Worm (Caenorhabditis elegans): ENCODE data around the gene dao-2.

Gene dao-2

DNA sequence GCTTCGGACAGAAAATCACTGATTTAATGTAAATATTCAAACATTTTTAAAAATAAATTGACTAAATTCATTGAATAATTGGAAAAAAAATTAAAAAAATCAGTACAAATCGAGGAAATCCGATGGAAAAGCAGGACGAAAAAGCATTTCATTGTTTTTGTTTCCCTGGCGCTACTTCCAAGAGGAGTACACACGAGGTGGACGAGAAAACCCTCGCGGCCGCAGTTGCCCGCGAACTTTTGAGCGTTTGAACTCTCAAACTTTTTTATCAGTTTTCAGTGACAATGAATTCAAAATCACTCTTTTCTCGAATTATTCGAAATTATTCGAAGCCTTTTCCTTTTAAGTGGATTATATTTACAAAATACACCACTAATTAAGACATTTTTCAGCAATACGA is 40.3 kb downstream of the dao-2 start, which contains the start of gene F35D11.4 (continued):
- TF ChIP-seq lin-35 (GFP tag; optimal IDR thresholded peaks at IDR 0.05) = peak; percentile 89 to 93
- TF ChIP-seq unc-98 (GFP tag; IDR thresholded peaks at IDR 0.05) = peak; percentile 66
- TF ChIP-seq hpl-2 (GFP tag; optimal IDR thresholded peaks at IDR 0.05) = no peak
- peak; percentile 83 for TF ChIP-seq swsn-7 (tag; optimal IDR thresholded peaks at IDR 0.05)
- TF ChIP-seq unc-62 (GFP tag; optimal IDR thresholded peaks at IDR 0.05) = no peak
- TF ChIP-seq dsc-1 (tag; optimal IDR thresholded peaks at IDR 0.05) = peak; percentile 84
- peak; percentile 90 for TF ChIP-seq nhr-71 (tag; optimal IDR thresholded peaks at IDR 0.05)
- TF ChIP-seq nhr-84 (tag; optimal IDR thresholded peaks at IDR 0.05) = no peak
- peak; percentile 89 to 94 (median 93) for TF ChIP-seq dpl-1 (GFP tag; optimal IDR thresholded peaks at IDR 0.05)
- TF ChIP-seq egl-27 (tag; optimal IDR thresholded peaks at IDR 0.05) = no peak
- TF ChIP-seq hlh-4 (tag; optimal IDR thresholded peaks at IDR 0.05) = no peak
- TF ChIP-seq C34B4.2 (tag; optimal IDR thresholded peaks at IDR 0.05) = no peak
- peak; percentile 89 for TF ChIP-seq nhr-47 (tag; optimal IDR thresholded peaks at IDR 0.05)
- peak; percentile 35 for TF ChIP-seq fkh-10 (GFP tag; optimal IDR thresholded peaks at IDR 0.05)
- TF ChIP-seq zip-4 (GFP tag; optimal IDR thresholded peaks at IDR 0.05) = peak; percentile 34
- TF ChIP-seq pax-3 (tag; optimal IDR thresholded peaks at IDR 0.05) = peak; percentile 87
- TF ChIP-seq unc-130 (tag; optimal IDR thresholded peaks at IDR 0.05) = peak; percentile 57
- peak; percentile 99 for TF ChIP-seq rnt-1 (tag; optimal IDR thresholded peaks at IDR 0.05)
- peak; percentile 42 for TF ChIP-seq F16B12.6 (tag; optimal IDR thresholded peaks at IDR 0.05)
- peak; percentile 90 for TF ChIP-seq elt-2 (tag; optimal IDR thresholded peaks at IDR 0.05)
- peak; percentile 94 for TF ChIP-seq nhr-85 (tag)
- peak; percentile 5 for TF ChIP-seq skn-1 (tag; optimal IDR thresholded peaks at IDR 0.05)
- no peak for TF ChIP-seq nhr-237 (tag; optimal IDR thresholded peaks at IDR 0.05)
- TF ChIP-seq ama-1 (optimal IDR thresholded peaks at IDR 0.05) = no peak
- peak; percentile 90 for TF ChIP-seq tbx-2 (tag; optimal IDR thresholded peaks at IDR 0.05)
- TF ChIP-seq ceh-82 (tag; optimal IDR thresholded peaks at IDR 0.05) = peak; percentile 33 to 74 (median 63)
- peak; percentile 39; the same call in 1 of the 2 replicates for TF ChIP-seq ceh-88 (GFP tag; IDR thresholded peaks at IDR 0.05)
- peak; percentile 34 for TF ChIP-seq nhr-77 (tag; optimal IDR thresholded peaks at IDR 0.05)
- no peak for TF ChIP-seq ceh-63 (GFP tag; optimal IDR thresholded peaks at IDR 0.05)
- peak; percentile 89 for TF ChIP-seq nhr-20 (tag; optimal IDR thresholded peaks at IDR 0.05)
- peak; percentile 66 for TF ChIP-seq grh-1 (GFP tag; IDR thresholded peaks at IDR 0.05)
- no peak for TF ChIP-seq hlh-17 (GFP tag; optimal IDR thresholded peaks at IDR 0.05; ENCODE audit: borderline replicate concordance)
- TF ChIP-seq fos-1 (tag; optimal IDR thresholded peaks at IDR 0.05) = no peak
- TF ChIP-seq sox-4 (tag; optimal IDR thresholded peaks at IDR 0.05) = peak; percentile 88
- TF ChIP-seq xbp-1 (tag; optimal IDR thresholded peaks at IDR 0.05) = peak; percentile 85
- no peak for TF ChIP-seq vab-15 (tag; optimal IDR thresholded peaks at IDR 0.05)
- TF ChIP-seq ceh-90 (tag; optimal IDR thresholded peaks at IDR 0.05) = peak; percentile 87
- peak; percentile 65 for TF ChIP-seq lin-13 (GFP tag; optimal IDR thresholded peaks at IDR 0.05)
- peak; percentile 16 for TF ChIP-seq ztf-4 (tag; optimal IDR thresholded peaks at IDR 0.05)
- peak; percentile 84 for TF ChIP-seq nhr-19 (GFP tag; conservative IDR thresholded peaks at IDR 0.05)
- no peak for TF ChIP-seq efl-3 (GFP tag; optimal IDR thresholded peaks at IDR 0.05)
- TF ChIP-seq ets-5 (GFP tag; IDR thresholded peaks at IDR 0.05) = no peak
- TF ChIP-seq isw-1 (GFP tag; IDR thresholded peaks at IDR 0.05) = peak; percentile 65; the same call in 1 of the 2 replicates
- peak in 2 of 6 experiments; percentile 33 to 56 for TF ChIP-seq elt-3 (tag; optimal IDR thresholded peaks at IDR 0.05)
- TF ChIP-seq tlp-1 (tag; optimal IDR thresholded peaks at IDR 0.05) = no peak
- no peak for TF ChIP-seq pag-3 (tag; optimal IDR thresholded peaks at IDR 0.05; ENCODE audit: borderline replicate concordance, insufficient read depth)
- no peak for TF ChIP-seq pqm-1 (tag; optimal IDR thresholded peaks at IDR 0.05)
- TF ChIP-seq efl-1 (optimal IDR thresholded peaks at IDR 0.05) = peak; percentile 94
- TF ChIP-seq efl-1 (GFP tag; optimal IDR thresholded peaks at IDR 0.05 in 1 of 2) = peak; percentile 91 to 99
- TF ChIP-seq sptf-1 (tag; optimal IDR thresholded peaks at IDR 0.05) = no peak
- peak; percentile 77 for TF ChIP-seq fkh-4 (tag; optimal IDR thresholded peaks at IDR 0.05; ENCODE audit: borderline replicate concordance)
- peak; percentile 62 for TF ChIP-seq unc-86 (tag; optimal IDR thresholded peaks at IDR 0.05)
- peak; percentile 7 for TF ChIP-seq snpc-4 (tag; optimal IDR thresholded peaks at IDR 0.05)

Measured in whole organism, L1 larva.